Fruit fly (Drosophila melanogaster) whole organism, pupa: ENCODE data around the gene CG14657.

Experiments used
- CG10348 ChIP-seq: fragments of 200-800 bp; sonication (Bioruptor generic); IDR thresholded peaks from 2 replicates; pipeline ENCODE4 v1.3.6; 2022; ENCODE audit warnings: missing biosample characterization, missing genetic modification characterization
- CG12605 ChIP-seq: fragments of 200-800 bp; sonication (Bioruptor generic); IDR thresholded peaks from 2 replicates; pipeline ENCODE4 v1.3.6; 2022; ENCODE audit warnings: missing biosample characterization, missing genetic modification characterization
- CG13204 ChIP-seq: fragments of 200-800 bp; sonication (Bioruptor generic); optimal IDR thresholded peaks from 2 replicates; lab custom pipeline; 2018; ENCODE audit warnings: missing biosample characterization, mild to moderate bottlenecking, missing genetic modification characterization, moderate library complexity
- CG14655 ChIP-seq: fragments of 200-800 bp; sonication (Bioruptor generic); optimal IDR thresholded peaks from 3 replicates; lab custom pipeline; 2017; ENCODE audit warnings: mild to moderate bottlenecking, missing biosample characterization, missing genetic modification reagents, missing genetic modification characterization
- CG15710 ChIP-seq: fragments of 200-800 bp; sonication (Bioruptor generic); optimal IDR thresholded peaks from 2 replicates; lab custom pipeline; 2018; ENCODE audit warnings: missing biosample characterization, mild to moderate bottlenecking, missing genetic modification characterization, moderate library complexity
- CG17806 ChIP-seq: fragments of 200-800 bp; sonication (Bioruptor generic); optimal IDR thresholded peaks from 2 replicates; lab custom pipeline; 2018; ENCODE audit warnings: missing biosample characterization, mild to moderate bottlenecking, missing genetic modification characterization, moderate library complexity
- CG32121 ChIP-seq: fragments of 200-800 bp; sonication (Bioruptor generic); IDR thresholded peaks from 2 replicates; pipeline ENCODE4 v1.3.6; 2022; ENCODE audit warnings: missing biosample characterization, missing genetic modification characterization
- CG34367 ChIP-seq: fragments of 200-800 bp; sonication (Bioruptor generic); optimal IDR thresholded peaks from 2 replicates; lab custom pipeline; 2018; ENCODE audit warnings: missing biosample characterization, mild to moderate bottlenecking, missing genetic modification characterization
- CG4496 ChIP-seq: fragments of 200-800 bp; sonication (Bioruptor generic); IDR thresholded peaks from 3 replicates; pipeline ENCODE4 v1.3.6; 2022; ENCODE audit warnings: missing biosample characterization, missing genetic modification characterization
- CG8159 ChIP-seq: fragments of 200-800 bp; sonication (Bioruptor generic); optimal IDR thresholded peaks from 3 replicates; lab custom pipeline; 2018; ENCODE audit warnings: missing biosample characterization, mild to moderate bottlenecking, missing genetic modification characterization, moderate library complexity
- CG8301 ChIP-seq: fragments of 200-800 bp; sonication (Bioruptor generic); optimal IDR thresholded peaks from 2 replicates; lab custom pipeline; 2018; ENCODE audit warnings: missing biosample characterization, mild to moderate bottlenecking, missing genetic modification characterization
- CG9948 ChIP-seq: fragments of 200-800 bp; sonication (Bioruptor generic); optimal IDR thresholded peaks from 2 replicates; lab custom pipeline; 2018; ENCODE audit warnings: missing biosample characterization, mild to moderate bottlenecking, missing genetic modification characterization, moderate library complexity
- D1 ChIP-seq: fragments of 200-800 bp; sonication (Bioruptor generic); optimal IDR thresholded peaks from 2 replicates; lab custom pipeline; 2018; ENCODE audit warnings: missing biosample characterization, mild to moderate bottlenecking, missing genetic modification characterization, moderate library complexity
- EcR ChIP-seq: fragments of 200-800 bp; sonication (Bioruptor generic); optimal IDR thresholded peaks from 3 replicates; lab custom pipeline; 2019; ENCODE audit warnings: missing biosample characterization, missing genetic modification characterization, mild to moderate bottlenecking, moderate library complexity, missing genetic modification reagents
- Ets98B ChIP-seq: fragments of 200-800 bp; sonication (Bioruptor generic); IDR thresholded peaks from 2 replicates; pipeline ENCODE4 v1.3.6; 2022; ENCODE audit warnings: missing biosample characterization, missing genetic modification characterization
- Pif1A ChIP-seq: fragments of 200-800 bp; sonication (Bioruptor generic); optimal IDR thresholded peaks from 3 replicates; lab custom pipeline; 2016; ENCODE audit warnings: missing biosample characterization, missing genetic modification characterization
- Pif1B ChIP-seq: fragments of 200-800 bp; sonication (Bioruptor generic); optimal IDR thresholded peaks from 3 replicates; lab custom pipeline; 2016; ENCODE audit warnings: missing biosample characterization, missing genetic modification characterization
- Snoo ChIP-seq: fragments of 200-800 bp; sonication (Bioruptor generic); optimal IDR thresholded peaks from 3 replicates; lab custom pipeline; 2017; ENCODE audit warnings: missing biosample characterization, mild to moderate bottlenecking, missing genetic modification characterization, inconsistent platforms
- fd96Ca ChIP-seq: fragments of 200-800 bp; sonication (Bioruptor generic); IDR thresholded peaks from 3 replicates; pipeline ENCODE4 v1.3.6; 2022; ENCODE audit warnings: missing biosample characterization, missing genetic modification characterization
- gl ChIP-seq: fragments of 200-800 bp; sonication (Bioruptor generic); optimal IDR thresholded peaks from 2 replicates; lab custom pipeline; 2018; ENCODE audit warnings: missing biosample characterization, mild to moderate bottlenecking, missing genetic modification characterization
- rn ChIP-seq: fragments of 200-800 bp; sonication (Bioruptor generic); IDR thresholded peaks from 2 replicates; pipeline ENCODE4 v1.3.6; 2022; ENCODE audit warnings: missing biosample characterization, missing genetic modification characterization

The CG14657 gene

DNA sequence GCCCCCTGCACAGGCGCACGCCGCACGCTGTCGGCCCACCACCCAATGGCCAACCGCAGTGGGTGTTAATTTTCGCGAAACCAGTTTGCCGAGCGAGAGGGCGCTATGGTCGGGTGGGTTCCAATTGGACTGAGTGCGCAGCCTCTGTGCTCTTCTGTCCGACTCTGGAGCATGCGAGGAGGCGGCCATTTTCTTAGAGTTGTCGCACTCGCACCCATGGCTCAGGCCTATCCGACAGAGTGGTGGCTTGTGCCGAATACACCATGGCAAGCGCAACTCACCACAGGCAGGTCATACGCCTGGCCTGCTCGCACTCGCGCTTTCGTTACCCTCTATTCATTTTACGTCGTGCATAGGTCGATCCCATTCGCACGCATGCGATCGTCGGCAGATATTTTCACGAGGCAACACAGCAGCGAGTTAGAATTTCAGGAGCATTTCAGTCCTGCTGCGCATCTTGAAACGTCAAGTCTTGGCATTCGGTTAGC lies 31.2 kb upstream of the CG14657 start, which contains the start of gene opa:
TSS of gene opa (plus strand) at position 441 of the 488 bp plus-strand sequence.
- TF ChIP-seq CG8159 (tag; lab: Kevin White, UChicago): no peak
- TF ChIP-seq CG12605 (GFP tag; lab: Robert Waterston, UW): no peak
- no peak for TF ChIP-seq CG13204
- peak; percentile 36 for TF ChIP-seq D1
- no peak for TF ChIP-seq Pif1A (GFP tag; lab: Kevin White, UChicago)
- TF ChIP-seq Pif1B: no peak
- TF ChIP-seq CG10348 (GFP tag; lab: Robert Waterston, UW): no peak
- TF ChIP-seq CG32121 (GFP tag; lab: Robert Waterston, UW): no peak
- no peak for TF ChIP-seq EcR (GFP tag; lab: Kevin White, UChicago)
- TF ChIP-seq CG4496 (GFP tag; lab: Robert Waterston, UW): 0 out of 3 replicates have a peak, but pooled peaks have one; percentile 9
- no peak for TF ChIP-seq CG15710
- TF ChIP-seq fd96Ca: no peak
- TF ChIP-seq CG9948 (tag; lab: Kevin White, UChicago): no peak
- TF ChIP-seq Snoo (tag; lab: Kevin White, UChicago): no peak
- TF ChIP-seq gl: no peak
- no peak for TF ChIP-seq CG8301 (tag; lab: Kevin White, UChicago)

DNA sequence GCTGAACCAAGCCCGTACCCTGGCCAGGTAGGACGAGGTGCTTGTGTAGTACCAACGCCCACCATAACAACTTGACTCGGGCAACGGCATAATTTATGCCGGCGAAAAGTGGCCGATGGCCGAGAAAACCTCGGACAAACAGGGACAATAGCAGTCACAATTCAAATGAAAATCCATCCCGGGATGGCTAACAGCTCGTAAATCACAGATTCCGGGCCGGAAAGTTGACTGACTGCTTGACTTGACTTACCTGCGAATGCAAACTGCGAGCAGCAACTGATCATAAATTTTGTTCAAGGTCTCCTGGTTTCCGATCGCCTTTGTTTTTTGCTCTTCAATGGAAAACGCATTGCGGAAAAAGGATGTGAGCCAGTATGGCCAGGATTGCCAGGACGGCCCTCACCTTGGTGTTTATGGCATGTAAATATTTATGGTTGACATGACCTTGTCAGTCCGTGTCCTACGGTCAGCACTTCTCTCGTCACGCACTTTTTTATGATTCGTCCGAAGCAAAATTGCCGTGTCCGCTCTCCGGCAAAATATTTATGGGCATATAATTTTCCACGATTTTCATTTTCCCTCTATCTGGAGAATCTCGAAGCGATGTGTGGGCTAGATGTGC lies 27.9 kb upstream of the CG14657 start:
- TF ChIP-seq CG10348 (GFP tag; lab: Robert Waterston, UW) (no peak), CG13204 (no peak), CG8159 (tag; lab: Kevin White, UChicago) (no peak)

DNA sequence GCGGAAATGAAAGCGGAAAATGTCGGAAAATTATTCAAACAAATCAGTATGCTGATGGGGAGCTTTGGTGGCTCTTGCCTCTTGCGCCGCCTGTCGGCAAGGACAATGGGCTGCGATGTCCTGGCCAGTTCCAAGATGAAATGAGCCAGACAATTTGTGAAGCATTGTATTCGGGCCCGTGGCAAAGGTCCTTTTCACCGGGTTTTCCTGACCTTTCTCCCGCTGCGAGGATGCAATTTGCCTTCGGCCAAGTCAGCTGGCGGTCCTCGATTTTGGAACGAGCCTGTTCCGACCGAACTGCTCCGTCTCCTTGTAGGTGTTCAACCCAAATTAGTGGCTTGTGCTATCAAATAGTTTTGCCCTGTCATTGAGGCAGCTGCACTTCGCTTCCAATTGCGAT lies 26.2 kb upstream of the CG14657 start:
- TF ChIP-seq Pif1A (GFP tag; lab: Kevin White, UChicago) (no peak), CG8301 (tag; lab: Kevin White, UChicago) (no peak), rn (GFP tag; lab: Robert Waterston, UW) (no peak), CG15710 (no peak), Pif1B (no peak), CG9948 (tag; lab: Kevin White, UChicago) (no peak), gl (no peak), fd96Ca (no peak), EcR (GFP tag; lab: Kevin White, UChicago) (no peak), CG14655 (GFP tag; lab: Kevin White, UChicago) (no peak), CG10348 (GFP tag; lab: Robert Waterston, UW) (no peak)
- TF ChIP-seq, all 21 proteins: peak for 0

DNA sequence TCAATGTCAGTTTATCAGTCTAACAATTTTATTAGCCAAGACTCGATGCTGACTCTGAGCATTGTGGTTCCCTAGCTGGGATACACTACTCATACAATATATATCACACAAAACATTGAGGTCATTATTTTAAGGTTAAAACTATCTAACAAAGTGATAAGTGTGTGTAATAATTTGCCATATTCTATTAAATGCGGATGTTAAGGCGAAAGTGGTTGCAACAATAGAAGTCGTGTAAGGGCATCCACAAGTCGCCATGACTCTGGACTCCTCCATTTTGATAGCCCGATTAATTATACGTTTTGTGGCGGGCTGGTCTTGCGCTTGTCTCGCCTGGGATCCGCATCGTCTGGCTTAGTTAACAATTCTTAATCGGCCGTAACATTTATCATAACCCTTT lies 25.6 kb upstream of the CG14657 start:
- TF ChIP-seq CG15710: no peak
- no peak for TF ChIP-seq CG34367 (tag; lab: Kevin White, UChicago)
- no peak for TF ChIP-seq gl
- TF ChIP-seq EcR (GFP tag; lab: Kevin White, UChicago): no peak
- no peak for TF ChIP-seq CG8301 (tag; lab: Kevin White, UChicago)

DNA sequence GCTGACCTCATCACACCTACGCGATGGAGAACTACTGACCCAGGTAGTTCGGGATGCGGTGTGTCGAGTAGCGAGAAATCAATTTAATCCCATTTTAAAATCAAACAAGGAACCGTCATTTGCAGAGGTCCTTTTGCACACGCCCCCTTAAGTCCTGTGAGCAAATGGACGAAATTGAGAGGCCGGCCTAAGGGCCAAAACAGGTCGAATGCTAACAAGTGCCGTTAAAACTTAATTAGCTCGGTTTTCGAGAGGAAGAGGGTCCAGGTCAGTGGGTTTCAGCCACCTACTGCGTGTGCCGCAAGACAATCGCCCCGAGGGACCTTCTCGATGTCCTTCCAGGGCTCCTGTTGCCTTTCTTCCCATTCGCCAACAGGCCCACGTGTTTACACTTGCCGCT lies 25.0 kb upstream of the CG14657 start:
- TF ChIP-seq Snoo (tag; lab: Kevin White, UChicago) (no peak), CG8159 (tag; lab: Kevin White, UChicago) (no peak)

DNA sequence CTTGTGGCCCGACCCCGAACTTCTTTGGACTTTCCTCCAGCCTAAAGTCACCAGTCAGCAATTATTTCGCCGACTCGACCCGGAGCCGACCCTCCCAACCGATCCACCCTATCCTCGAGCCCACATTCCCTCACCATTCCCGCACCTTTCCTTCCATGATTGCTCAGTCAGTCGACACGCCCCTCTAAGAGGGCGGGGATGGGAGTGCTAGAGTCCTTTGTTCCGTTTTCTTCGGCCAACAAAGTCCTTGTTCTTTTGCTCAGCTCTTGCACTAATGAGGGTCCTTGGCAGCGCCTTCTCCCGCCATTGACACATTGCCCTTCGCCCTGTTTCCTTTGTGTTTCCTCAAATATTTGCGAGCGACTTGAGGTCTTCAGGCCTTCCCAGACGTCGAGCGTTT lies 24.1 kb upstream of the CG14657 start:
- TF ChIP-seq CG14655 (GFP tag; lab: Kevin White, UChicago): no peak

DNA sequence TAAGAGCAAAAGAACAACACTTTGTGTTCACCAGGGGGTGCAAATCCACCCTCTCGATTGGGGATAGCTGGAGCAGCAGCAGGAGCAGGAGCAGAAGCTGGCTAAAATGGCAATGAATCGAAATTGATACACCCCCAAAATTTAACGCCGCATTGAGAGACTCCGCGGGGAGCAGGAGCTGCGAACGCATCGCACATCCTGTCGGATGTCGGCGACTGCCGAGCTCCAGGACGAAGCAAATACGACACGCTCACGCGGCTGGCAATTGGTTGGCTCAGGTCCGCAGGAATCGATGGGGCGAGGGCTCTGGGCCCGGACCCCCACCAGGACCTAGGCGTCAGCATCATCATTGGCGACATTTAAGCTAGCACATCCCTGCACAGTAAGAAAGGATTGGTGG lies 21.7 kb upstream of the CG14657 start:
- TF ChIP-seq rn (GFP tag; lab: Robert Waterston, UW) (no peak), Ets98B (GFP tag; lab: Robert Waterston, UW) (no peak), fd96Ca (no peak), CG14655 (GFP tag; lab: Kevin White, UChicago) (no peak), CG17806 (tag; lab: Kevin White, UChicago) (no peak), EcR (GFP tag; lab: Kevin White, UChicago) (no peak), CG4496 (GFP tag; lab: Robert Waterston, UW) (no peak), CG9948 (tag; lab: Kevin White, UChicago) (no peak), CG10348 (GFP tag; lab: Robert Waterston, UW) (no peak), gl (no peak), CG34367 (tag; lab: Kevin White, UChicago) (no peak)

DNA sequence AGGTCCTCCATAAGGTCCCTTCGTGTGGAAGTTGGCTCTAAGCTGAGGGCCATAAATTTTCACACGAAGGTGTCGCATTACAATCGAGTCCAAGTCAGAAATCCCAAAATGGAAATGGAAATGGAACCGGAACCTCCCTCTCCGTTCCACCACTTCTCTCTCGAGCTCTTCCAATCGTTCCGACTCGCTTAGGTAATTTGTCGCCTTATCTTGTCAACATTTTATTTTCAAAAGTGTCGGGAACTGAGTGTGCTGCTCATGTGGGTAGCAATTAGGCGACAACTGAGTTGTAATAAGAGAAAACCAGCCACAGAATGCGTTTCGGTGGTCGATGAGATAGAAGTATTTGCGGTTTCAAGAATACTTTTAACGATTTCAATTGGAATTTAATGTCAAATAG lies 19.5 kb upstream of the CG14657 start:
- no peak for TF ChIP-seq CG12605 (GFP tag; lab: Robert Waterston, UW)
- TF ChIP-seq CG34367 (tag; lab: Kevin White, UChicago): no peak
- no peak for TF ChIP-seq rn (GFP tag; lab: Robert Waterston, UW)
- TF ChIP-seq CG17806 (tag; lab: Kevin White, UChicago): no peak
- no peak for TF ChIP-seq EcR (GFP tag; lab: Kevin White, UChicago)
- no peak for TF ChIP-seq CG4496 (GFP tag; lab: Robert Waterston, UW)
- TF ChIP-seq Ets98B (GFP tag; lab: Robert Waterston, UW): no peak
- TF ChIP-seq CG15710: no peak
- no peak for TF ChIP-seq D1
- no peak for TF ChIP-seq CG32121 (GFP tag; lab: Robert Waterston, UW)
- TF ChIP-seq CG10348 (GFP tag; lab: Robert Waterston, UW): no peak
- no peak for TF ChIP-seq CG14655 (GFP tag; lab: Kevin White, UChicago)
- TF ChIP-seq, all 21 proteins: peak for 0
